Worm (Caenorhabditis elegans): ENCODE measurements around the gene E02H4.6.

Gene E02H4.6

DNA sequence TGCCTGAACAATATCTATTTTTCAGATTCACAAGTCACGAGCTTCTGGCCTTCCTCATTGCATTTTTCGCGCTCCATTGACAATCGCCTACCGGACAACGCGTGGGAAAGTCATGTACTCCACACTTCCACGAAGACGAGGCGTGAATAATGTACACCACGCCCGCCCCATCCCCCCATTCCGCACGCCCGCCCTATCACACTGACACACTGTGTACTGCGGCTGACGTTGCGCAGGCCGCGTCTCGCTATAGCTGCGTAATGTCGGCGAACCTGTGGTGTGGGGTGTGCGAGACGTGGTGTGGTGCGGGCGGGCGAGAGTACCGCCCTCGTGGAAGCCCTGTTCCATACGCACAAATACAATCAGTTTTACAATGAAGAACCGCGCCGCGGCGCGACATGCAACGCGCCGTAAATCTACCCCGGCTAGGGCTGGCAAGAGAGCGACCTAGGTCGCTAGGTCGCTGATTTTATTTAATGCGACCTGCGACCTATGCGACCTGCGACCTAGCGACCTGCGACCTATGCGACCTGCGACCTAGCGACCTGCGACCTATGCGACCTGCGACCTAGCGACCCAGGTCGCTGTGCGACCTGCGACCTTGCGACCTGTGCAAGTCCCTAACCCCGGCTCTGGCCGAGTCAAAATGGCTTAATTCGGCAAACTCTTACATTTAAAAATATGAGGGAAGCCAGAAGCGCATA is 15.7 kb downstream of the E02H4.6 start:
- TF ChIP-seq pha-2 (tag; optimal IDR thresholded peaks at IDR 0.05): no peak
- no peak for TF ChIP-seq ref-2 (tag; optimal IDR thresholded peaks at IDR 0.05)
- no peak for TF ChIP-seq unc-86 (tag; optimal IDR thresholded peaks at IDR 0.05)
- TF ChIP-seq ztf-16 (tag; optimal IDR thresholded peaks at IDR 0.05): no peak
- no peak for TF ChIP-seq ceh-45 (GFP tag; IDR thresholded peaks at IDR 0.05)

DNA sequence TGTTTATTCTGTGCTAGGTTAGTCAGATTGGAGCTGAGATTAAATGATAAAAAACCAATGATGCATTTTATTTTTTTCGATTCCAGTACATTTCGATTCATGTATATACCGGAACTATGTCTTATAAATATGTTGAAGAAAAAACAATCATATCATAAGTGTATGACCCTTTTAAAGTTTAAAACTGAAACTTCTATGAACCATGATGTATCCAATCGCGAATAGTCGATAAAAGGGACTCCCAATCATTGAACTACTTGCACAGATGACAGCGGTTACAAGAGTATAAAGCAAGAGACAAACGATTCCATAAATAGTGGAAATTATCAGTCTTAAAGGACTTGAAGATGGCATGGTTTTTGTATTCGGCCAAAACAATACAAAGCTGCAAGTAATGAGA is 17.0 kb downstream of the E02H4.6 start, which contains the start of gene srg-37:
Gene srg-37, minus strand, starts transcription at position 101 of the 400 bp plus-strand sequence.
- no peak for TF ChIP-seq fax-1 (tag; optimal IDR thresholded peaks at IDR 0.05)
- no peak for TF ChIP-seq hlh-13 (GFP tag; optimal IDR thresholded peaks at IDR 0.05)
- TF ChIP-seq dmd-4 (tag; optimal IDR thresholded peaks at IDR 0.05; ENCODE audit: borderline replicate concordance): no peak
- no peak for TF ChIP-seq ceh-45 (GFP tag; IDR thresholded peaks at IDR 0.05)
- no peak for TF ChIP-seq K02D7.2 (tag; optimal IDR thresholded peaks at IDR 0.05)
- no peak for TF ChIP-seq sdc-2 (tag; optimal IDR thresholded peaks at IDR 0.05)
- no peak for TF ChIP-seq lim-6 (tag; optimal IDR thresholded peaks at IDR 0.05)
- TF ChIP-seq ceh-19 (GFP tag; optimal IDR thresholded peaks at IDR 0.05): no peak
- no peak for TF ChIP-seq pax-1 (tag; optimal IDR thresholded peaks at IDR 0.05)
- TF ChIP-seq K09A11.1 (tag; optimal IDR thresholded peaks at IDR 0.05; ENCODE audit: insufficient read depth): no peak
- no peak for TF ChIP-seq fkh-6 (tag; optimal IDR thresholded peaks at IDR 0.05)
- no peak for TF ChIP-seq ceh-6 (GFP tag; optimal IDR thresholded peaks at IDR 0.05)

DNA sequence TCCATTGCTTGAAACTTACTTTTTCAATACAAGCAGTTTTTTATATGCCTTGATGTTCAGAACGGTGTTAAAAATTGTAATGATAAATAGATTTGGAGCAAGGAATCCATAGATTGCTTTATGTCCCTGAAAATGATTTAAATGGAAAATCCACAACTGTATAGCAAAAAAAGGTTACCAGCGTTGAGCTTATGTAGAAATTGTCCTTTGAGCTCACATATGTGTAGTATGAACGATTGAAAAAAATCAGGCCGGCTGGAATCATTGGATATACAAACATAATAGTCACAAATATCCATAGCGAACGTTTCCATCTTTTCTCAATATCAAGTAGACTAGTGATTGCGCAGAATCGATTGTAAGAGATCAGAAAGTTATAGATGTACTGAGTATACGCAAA is 17.6 kb downstream of the E02H4.6 start, which contains the start of gene srg-36:
Gene srg-36, minus strand, starts transcription at position 101 of the 400 bp plus-strand sequence.
- TF ChIP-seq sox-2 (GFP tag; IDR thresholded peaks at IDR 0.05): no peak
- TF ChIP-seq nfya-1 (tag; optimal IDR thresholded peaks at IDR 0.05): no peak
- no peak for TF ChIP-seq hlh-6 (tag; optimal IDR thresholded peaks at IDR 0.05)
- TF ChIP-seq npax-4 (tag; optimal IDR thresholded peaks at IDR 0.05): no peak
- no peak for TF ChIP-seq Y22D7AL.16 (tag; optimal IDR thresholded peaks at IDR 0.05)
- TF ChIP-seq ceh-34 (tag; optimal IDR thresholded peaks at IDR 0.05): no peak
- no peak for TF ChIP-seq fkh-6 (tag; optimal IDR thresholded peaks at IDR 0.05)
- TF ChIP-seq tbx-2 (tag; optimal IDR thresholded peaks at IDR 0.05): no peak
- TF ChIP-seq T23F11.4 (GFP tag; optimal IDR thresholded peaks at IDR 0.05): no peak
- TF ChIP-seq ceh-31 (tag; optimal IDR thresholded peaks at IDR 0.05): no peak

DNA sequence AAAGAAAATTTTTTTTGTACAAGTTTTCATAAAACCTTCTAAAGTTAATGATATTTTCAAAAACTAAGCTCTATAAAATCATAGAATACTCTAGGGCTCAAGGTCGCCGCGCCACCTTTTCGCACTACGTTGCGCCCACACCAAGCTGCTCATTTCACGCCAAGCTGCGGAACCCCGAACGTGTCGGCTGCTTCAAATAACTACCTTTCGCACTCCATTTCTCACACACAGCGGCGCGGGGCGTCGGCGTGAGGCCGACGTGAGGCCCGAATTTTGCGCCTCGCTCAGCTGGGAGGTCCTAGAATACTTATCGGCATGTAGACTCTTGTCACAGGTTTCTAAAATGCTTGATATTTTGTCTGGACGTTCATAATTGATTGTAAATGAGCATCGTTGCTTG is 20.0 kb downstream of the E02H4.6 start:
- TF ChIP-seq ceh-31 (tag; optimal IDR thresholded peaks at IDR 0.05): no peak

DNA sequence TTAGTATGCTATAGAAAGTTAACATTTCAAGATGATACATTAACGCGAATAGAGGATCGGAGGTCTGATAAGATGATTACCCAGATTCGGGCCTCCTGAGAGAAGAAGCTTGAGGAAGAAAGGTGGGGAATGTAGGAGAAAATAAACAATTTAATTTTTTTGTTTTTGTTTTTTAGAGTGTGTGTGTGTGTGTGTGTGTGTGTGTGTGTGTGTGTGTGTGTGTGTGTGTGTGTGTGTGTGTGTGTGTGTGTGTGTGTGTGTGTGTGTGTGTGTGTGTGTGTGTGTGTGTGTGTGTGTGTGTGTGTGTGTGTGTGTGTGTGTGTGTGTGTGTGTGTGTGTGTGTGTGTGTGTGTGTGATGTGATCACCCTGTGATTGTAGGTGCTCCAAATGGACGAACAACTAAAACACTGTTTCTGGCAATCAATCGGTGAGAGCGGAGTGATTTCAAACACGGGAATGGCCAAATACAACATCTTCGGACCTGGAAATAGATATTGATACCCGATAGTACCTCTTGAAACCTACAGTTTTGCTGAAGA is 22.6 kb downstream of the E02H4.6 start:
- TF ChIP-seq che-1 (tag; optimal IDR thresholded peaks at IDR 0.05): peak; percentile 17
- TF ChIP-seq pat-9 (tag; optimal IDR thresholded peaks at IDR 0.05): peak; percentile 28
- TF ChIP-seq ceh-19 (GFP tag; optimal IDR thresholded peaks at IDR 0.05): peak; percentile 51
- TF ChIP-seq lin-11 (tag; optimal IDR thresholded peaks at IDR 0.05): peak; percentile 4
- TF ChIP-seq hlh-13 (GFP tag; optimal IDR thresholded peaks at IDR 0.05): peak; percentile 12
- peak; percentile 55 for TF ChIP-seq C38D4.7 (GFP tag; optimal IDR thresholded peaks at IDR 0.05)
- peak; percentile 8 for TF ChIP-seq K02D7.2 (tag; optimal IDR thresholded peaks at IDR 0.05)
- TF ChIP-seq ceh-6 (GFP tag; optimal IDR thresholded peaks at IDR 0.05): peak; percentile 27

DNA sequence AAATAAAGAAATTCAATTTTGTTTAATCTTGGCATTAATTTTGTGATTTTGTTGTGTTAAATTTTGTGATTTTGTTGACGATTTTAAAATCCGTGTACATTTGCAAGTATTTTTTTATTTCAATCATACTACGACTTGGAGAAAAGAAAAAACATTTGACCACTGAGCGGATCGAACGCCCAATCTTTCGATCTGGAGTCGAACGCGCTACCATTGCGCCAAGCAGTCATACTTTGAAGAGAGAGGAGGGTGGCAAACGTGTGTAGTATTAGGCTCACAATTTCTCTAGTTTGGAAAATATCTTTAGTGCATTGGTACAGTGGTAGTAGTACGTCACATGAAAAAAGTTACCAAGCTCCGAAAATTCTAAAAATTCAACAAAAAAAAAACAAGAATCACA is 23.2 kb downstream of the E02H4.6 start:
- no peak for TF ChIP-seq sox-2 (GFP tag; IDR thresholded peaks at IDR 0.05)
- no peak for TF ChIP-seq nhr-232 (tag; optimal IDR thresholded peaks at IDR 0.05)
- TF ChIP-seq fkh-10 (GFP tag; optimal IDR thresholded peaks at IDR 0.05): no peak
- no peak for TF ChIP-seq pax-1 (tag; optimal IDR thresholded peaks at IDR 0.05)
- no peak for TF ChIP-seq hlh-6 (tag; optimal IDR thresholded peaks at IDR 0.05)
- no peak for TF ChIP-seq odd-2 (tag; optimal IDR thresholded peaks at IDR 0.05)
- TF ChIP-seq ama-1 (optimal IDR thresholded peaks at IDR 0.05): no peak
- no peak for TF ChIP-seq pag-3 (tag; optimal IDR thresholded peaks at IDR 0.05; ENCODE audit: borderline replicate concordance)
- TF ChIP-seq npax-4 (tag; optimal IDR thresholded peaks at IDR 0.05): no peak
- no peak for TF ChIP-seq pha-4 (tag; optimal IDR thresholded peaks at IDR 0.05)
- no peak for TF ChIP-seq ahr-1 (tag; optimal IDR thresholded peaks at IDR 0.05)
- TF ChIP-seq ceh-18 (tag; optimal IDR thresholded peaks at IDR 0.05): no peak
- TF ChIP-seq pat-9 (tag; optimal IDR thresholded peaks at IDR 0.05): no peak
- TF ChIP-seq nfya-1 (tag; optimal IDR thresholded peaks at IDR 0.05): no peak
